Worm (Caenorhabditis elegans): ENCODE results near the gene clec-64.

Gene clec-64

ce11 chrII:12928241-12928640 lies 30.2 kb downstream of the clec-64 start, which contains the start of gene F58G1.3:
TSS of gene F58G1.3 (minus strand) at chrII:12928341.
- TF ChIP-seq unc-86 (tag; optimal IDR thresholded peaks at IDR 0.05): no peak
- TF ChIP-seq mef-2 (tag; optimal IDR thresholded peaks at IDR 0.05): no peak
- TF ChIP-seq efl-3 (GFP tag; optimal IDR thresholded peaks at IDR 0.05): no peak
- TF ChIP-seq F16B12.6 (tag; optimal IDR thresholded peaks at IDR 0.05): no peak
- TF ChIP-seq hlh-17 (GFP tag; optimal IDR thresholded peaks at IDR 0.05; ENCODE audit: borderline replicate concordance): no peak
- TF ChIP-seq nhr-47 (tag; optimal IDR thresholded peaks at IDR 0.05): no peak
- TF ChIP-seq C04F5.9 (tag; optimal IDR thresholded peaks at IDR 0.05): no peak
- no peak for TF ChIP-seq fkh-4 (tag; optimal IDR thresholded peaks at IDR 0.05; ENCODE audit: borderline replicate concordance)
- no peak for TF ChIP-seq unc-130 (tag; optimal IDR thresholded peaks at IDR 0.05)
- TF ChIP-seq nhr-90 (tag; optimal IDR thresholded peaks at IDR 0.05; ENCODE audit: poor library complexity): no peak
- TF ChIP-seq snu-23 (GFP tag; optimal IDR thresholded peaks at IDR 0.05): no peak
- TF ChIP-seq mdl-1 (tag; optimal IDR thresholded peaks at IDR 0.05): no peak

DNA sequence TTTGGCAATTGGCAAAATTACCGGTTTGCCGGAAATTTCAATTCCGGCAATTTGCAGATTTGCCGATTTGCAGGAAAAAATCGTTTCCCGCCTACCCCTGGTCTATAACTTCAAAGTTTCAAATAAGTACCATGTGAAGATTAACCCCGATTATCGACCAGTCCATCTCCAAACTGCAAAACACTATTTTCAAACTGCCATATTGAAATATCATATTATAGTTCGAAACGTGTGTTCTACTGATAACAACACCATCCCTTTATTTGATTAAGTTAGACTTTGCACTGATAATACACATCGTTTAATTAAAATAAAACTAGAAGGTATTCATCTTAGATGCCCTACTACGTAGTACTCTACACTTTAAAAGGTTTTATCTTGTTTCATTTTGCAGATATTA lies 32.1 kb downstream of the clec-64 start:
- TF ChIP-seq efl-1 (optimal IDR thresholded peaks at IDR 0.05) (no peak), efl-1 (GFP tag; optimal IDR thresholded peaks at IDR 0.05 in 1 of 2) (peak in 1 of 2 experiments; percentile 49), isw-1 (GFP tag; IDR thresholded peaks at IDR 0.05) (no peak)

DNA sequence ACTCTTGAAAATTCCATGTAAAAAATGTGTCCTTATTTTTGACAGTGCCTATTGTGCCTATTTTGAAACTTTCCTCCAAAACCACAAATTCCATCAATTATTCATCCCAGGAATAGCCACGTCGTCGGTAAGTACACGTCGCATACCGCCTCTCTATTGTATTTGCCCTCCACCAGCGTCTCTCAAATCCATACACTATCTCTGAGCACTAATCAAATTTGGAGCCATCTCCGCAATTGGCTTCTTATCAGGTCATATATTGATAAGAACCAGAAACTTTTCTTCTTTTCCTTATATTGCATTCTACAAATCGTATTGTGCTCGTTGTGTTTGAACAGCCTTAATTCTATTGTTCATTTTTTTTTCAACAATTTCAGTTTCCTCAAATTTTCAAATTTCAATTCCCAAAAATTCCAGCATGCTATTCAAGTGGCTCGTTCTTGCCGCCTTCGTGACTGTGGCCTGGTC lies 33.4 kb downstream of the clec-64 start, which contains the start of gene dct-18:
Gene dct-18, plus strand, starts transcription at position 418 of the 468 bp plus-strand sequence.
- TF ChIP-seq elt-2 (tag; optimal IDR thresholded peaks at IDR 0.05): peak; percentile 69
- no peak for TF ChIP-seq efl-1 (optimal IDR thresholded peaks at IDR 0.05)
- TF ChIP-seq efl-1 (GFP tag; optimal IDR thresholded peaks at IDR 0.05 in 1 of 2): peak in 1 of 2 experiments; percentile 56
- TF ChIP-seq pqm-1 (tag; optimal IDR thresholded peaks at IDR 0.05): peak; percentile 3
- peak in 1 of 2 experiments; percentile 24 for TF ChIP-seq lin-35 (GFP tag; optimal IDR thresholded peaks at IDR 0.05)
- peak; percentile 46 for TF ChIP-seq xbp-1 (tag; optimal IDR thresholded peaks at IDR 0.05)
- TF ChIP-seq nhr-85 (tag): no peak
- no peak for TF ChIP-seq nhr-47 (tag; optimal IDR thresholded peaks at IDR 0.05)
- no peak for TF ChIP-seq hpl-2 (GFP tag; optimal IDR thresholded peaks at IDR 0.05)
- no peak for TF ChIP-seq jun-1 (tag; optimal IDR thresholded peaks at IDR 0.05)

DNA sequence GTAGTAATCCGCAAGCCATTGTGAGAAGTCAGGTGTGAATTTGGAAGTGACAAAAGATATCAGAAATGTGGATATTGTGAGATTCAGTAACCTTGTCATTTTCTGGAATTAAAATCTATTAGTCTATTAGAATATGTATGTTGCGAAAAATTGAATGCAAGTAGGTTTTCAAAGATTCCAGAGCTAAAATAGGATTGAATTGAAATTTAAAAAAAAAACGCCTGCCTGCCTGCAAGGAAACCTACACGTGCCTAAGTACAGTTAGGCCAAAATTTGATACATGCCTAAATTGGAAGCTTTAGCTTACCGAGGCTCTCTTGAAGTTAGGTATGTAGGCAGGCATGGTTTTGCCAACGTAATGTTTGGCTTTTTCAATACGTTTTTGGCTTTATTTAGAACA lies 37.2 kb downstream of the clec-64 start, which contains the start of gene lips-9:
Gene lips-9, minus strand, starts transcription at position 101 of the 400 bp plus-strand sequence.
- TF ChIP-seq snu-23 (GFP tag; optimal IDR thresholded peaks at IDR 0.05) (no peak), aly-2 (tag; optimal IDR thresholded peaks at IDR 0.05) (no peak), irx-1 (tag; optimal IDR thresholded peaks at IDR 0.05) (no peak), pqm-1 (tag; optimal IDR thresholded peaks at IDR 0.05) (no peak), nhr-19 (GFP tag; conservative IDR thresholded peaks at IDR 0.05) (no peak), lin-14 (GFP tag; optimal IDR thresholded peaks at IDR 0.05) (no peak), blmp-1 (tag; optimal IDR thresholded peaks at IDR 0.05) (no peak), egl-27 (tag; optimal IDR thresholded peaks at IDR 0.05) (no peak), Y116A8C.19 (tag; optimal IDR thresholded peaks at IDR 0.05; ENCODE audit: borderline replicate concordance) (no peak), hlh-17 (GFP tag; optimal IDR thresholded peaks at IDR 0.05; ENCODE audit: borderline replicate concordance) (no peak), C16A3.4 (tag; optimal IDR thresholded peaks at IDR 0.05) (no peak), ceh-90 (tag; optimal IDR thresholded peaks at IDR 0.05) (no peak), alr-1 (tag; optimal IDR thresholded peaks at IDR 0.05; ENCODE audit: borderline replicate concordance) (no peak), nhr-12 (tag; optimal IDR thresholded peaks at IDR 0.05) (no peak)

- TF ChIP-seq mab-9 (GFP tag; IDR thresholded peaks at IDR 0.05): no peak
- TF ChIP-seq Y116A8C.19 (tag; optimal IDR thresholded peaks at IDR 0.05; ENCODE audit: borderline replicate concordance): no peak
- no peak for TF ChIP-seq ama-1 (optimal IDR thresholded peaks at IDR 0.05)
- TF ChIP-seq elt-3 (tag; optimal IDR thresholded peaks at IDR 0.05): peak in 1 of 6 experiments; percentile 31
- peak; percentile 49 for TF ChIP-seq lin-14 (GFP tag; optimal IDR thresholded peaks at IDR 0.05)
- TF ChIP-seq lin-35 (GFP tag; optimal IDR thresholded peaks at IDR 0.05): peak in 1 of 2 experiments; percentile 15
- TF ChIP-seq alr-1 (tag; optimal IDR thresholded peaks at IDR 0.05; ENCODE audit: borderline replicate concordance): no peak
- no peak for TF ChIP-seq nhr-12 (tag; optimal IDR thresholded peaks at IDR 0.05)
- TF ChIP-seq snpc-4 (tag; optimal IDR thresholded peaks at IDR 0.05): peak; percentile 9
- no peak for TF ChIP-seq ets-5 (GFP tag; IDR thresholded peaks at IDR 0.05)
- peak; percentile 55 for TF ChIP-seq blmp-1 (tag; optimal IDR thresholded peaks at IDR 0.05)
- TF ChIP-seq dpl-1 (GFP tag; optimal IDR thresholded peaks at IDR 0.05): no peak
- no peak for TF ChIP-seq fkh-4 (tag; optimal IDR thresholded peaks at IDR 0.05; ENCODE audit: borderline replicate concordance)
- no peak for TF ChIP-seq ceh-8 (GFP tag; optimal IDR thresholded peaks at IDR 0.05)
- no peak for TF ChIP-seq lir-3 (tag; optimal IDR thresholded peaks at IDR 0.05; ENCODE audit: poor library complexity)
Observed at ce11 chrII:12939161-12939560, 41.1 kb downstream of the clec-64 start.

Data from whole organism, L1 larva.